Worm (Caenorhabditis elegans) whole organism, L4 larva: ENCODE measurements around the gene Y62E10A.3.

Experiments used
- ceh-28 ChIP-seq: fragments of 150-350 bp; optimal IDR thresholded peaks from 2 replicates; lab custom pipeline; 2014; ENCODE audit warnings: missing biosample characterization, missing genetic modification reagents, missing genetic modification characterization
- daf-12 ChIP-seq: fragments of 150-350 bp; optimal IDR thresholded peaks from 2 replicates; lab custom pipeline; 2014; ENCODE audit warnings: missing biosample characterization, missing genetic modification reagents, missing genetic modification characterization
- daf-19 ChIP-seq: fragments of 200-800 bp; sonication (Bioruptor generic); conservative IDR thresholded peaks from 2 replicates; pipeline ENCODE4 v1.3.6; 2022; ENCODE audit warnings: missing genetic modification characterization, missing compliant biosample characterization
- egl-43 ChIP-seq: fragments of 200-800 bp; sonication (Bioruptor generic); IDR thresholded peaks from 2 replicates; pipeline ENCODE4 v1.3.6; 2022; ENCODE audit warnings: missing genetic modification reagents, missing genetic modification characterization, missing compliant biosample characterization
- fos-1 ChIP-seq: fragments of 150-350 bp; optimal IDR thresholded peaks from 2 replicates; lab custom pipeline; 2014; ENCODE audit warnings: missing biosample characterization, missing genetic modification characterization
- lin-15B ChIP-seq: fragments of 150-350 bp; sonication (generic microtip); optimal IDR thresholded peaks from 3 replicates; lab custom pipeline; 2014; ENCODE audit warnings: missing biosample characterization, missing genetic modification characterization
- nhr-11 ChIP-seq: fragments of 150-350 bp; optimal IDR thresholded peaks from 2 replicates; lab custom pipeline; 2014; ENCODE audit warnings: missing biosample characterization, missing genetic modification characterization
- pha-4 ChIP-seq, 2 experiments: fragments of 150-350 bp in 1 of 2; fragments of 200-800 bp in 1 of 2; sonication (Bioruptor generic) in 1 of 2; IDR thresholded peaks in 1 of 2; optimal IDR thresholded peaks in 1 of 2; 2 replicates each; pipeline versions ENCODE4 v1.3.6 to Lab custom; 2014 to 2022; ENCODE audit warnings: missing genetic modification characterization in 2 of 2, missing genetic modification reagents in 2 of 2, missing biosample characterization in 1 of 2, missing compliant biosample characterization in 1 of 2
- skn-1 ChIP-seq: fragments of 150-350 bp; optimal IDR thresholded peaks from 2 replicates; lab custom pipeline; 2014; ENCODE audit warnings: missing biosample characterization, missing genetic modification characterization
- snpc-4 ChIP-seq: fragments of 150-350 bp; optimal IDR thresholded peaks from 2 replicates; lab custom pipeline; 2014; ENCODE audit warnings: missing biosample characterization, missing genetic modification characterization
- unc-130 ChIP-seq: sonication (generic microtip); optimal IDR thresholded peaks from 2 replicates; lab custom pipeline; 2016; ENCODE audit warnings: missing genetic modification reagents, missing genetic modification characterization, missing compliant biosample characterization
- ztf-7 ChIP-seq: fragments of 150-350 bp; optimal IDR thresholded peaks from 2 replicates; lab custom pipeline; 2014; ENCODE audit warnings: missing biosample characterization, missing genetic modification characterization

DNA sequence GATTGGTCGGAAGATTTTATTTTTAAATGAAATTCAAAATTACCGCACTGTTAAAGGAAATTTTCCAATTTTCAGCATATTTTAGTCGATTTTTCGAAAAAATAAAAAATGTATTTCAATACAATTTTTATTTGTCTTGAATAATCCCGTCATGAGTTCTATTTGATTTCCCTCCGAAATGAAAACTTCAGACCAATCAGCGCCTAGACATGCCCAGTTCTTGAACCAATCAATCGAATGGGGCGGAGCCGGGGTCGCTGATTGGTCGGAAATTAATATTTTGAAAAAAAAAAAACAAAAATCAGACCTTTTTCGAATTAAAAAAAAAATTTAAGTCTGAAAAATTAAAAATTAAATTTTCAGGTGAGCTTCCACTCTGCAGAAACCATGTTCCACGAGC lies 50.4 kb downstream of the Y62E10A.3 start:
- TF ChIP-seq snpc-4 (tag; lab: Kevin White, UChicago), result no peak
- no peak for TF ChIP-seq pha-4 (GFP tag; IDR thresholded peaks at IDR 0.05; lab: Robert Waterston, UW)
- TF ChIP-seq pha-4 (tag; optimal IDR thresholded peaks at IDR 0.05; lab: Kevin White, UChicago), result no peak
- TF ChIP-seq nhr-11, result no peak
- no peak for TF ChIP-seq fos-1 (tag; lab: Kevin White, UChicago)
- no peak for TF ChIP-seq unc-130 (GFP tag; lab: Kevin White, UChicago)
- TF ChIP-seq egl-43, result no peak
- no peak for TF ChIP-seq ceh-28
- no peak for TF ChIP-seq ztf-7 (tag; lab: Kevin White, UChicago)
- no peak for TF ChIP-seq daf-12 (tag; lab: Kevin White, UChicago)
- no peak for TF ChIP-seq skn-1 (tag; lab: Kevin White, UChicago)
- TF ChIP-seq daf-19, result no peak
- no peak for TF ChIP-seq lin-15B (tag; lab: Kevin White, UChicago)
